Worm (Caenorhabditis elegans): ENCODE results near the gene C06E1.11.

Gene C06E1.11

DNA sequence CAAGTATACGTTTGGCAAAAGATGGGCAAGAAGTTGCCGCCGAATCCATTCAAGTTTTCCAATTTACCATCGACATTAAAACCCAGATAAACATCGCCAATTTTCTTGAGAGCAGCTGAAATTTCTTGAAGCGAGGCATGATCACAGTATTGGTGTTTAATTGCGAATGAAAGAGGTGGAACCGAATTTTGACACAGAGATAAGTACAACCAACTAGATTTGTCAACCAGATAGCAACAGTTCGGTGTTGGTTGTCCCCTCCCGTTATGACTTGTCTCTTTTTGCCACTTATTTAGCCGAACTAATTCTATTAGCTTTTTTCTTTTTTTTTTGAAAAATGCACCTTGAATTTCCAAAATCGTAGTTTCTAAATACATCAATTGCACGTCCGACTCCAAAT is 38.1 kb downstream of the C06E1.11 start:
- TF ChIP-seq F55B11.4 (tag; optimal IDR thresholded peaks at IDR 0.05; ENCODE audit: borderline replicate concordance, insufficient read depth) (no peak), repo-1 (tag; optimal IDR thresholded peaks at IDR 0.05) (no peak), hmg-20 (GFP tag; IDR thresholded peaks at IDR 0.05) (no peak), T07F8.4 (tag; optimal IDR thresholded peaks at IDR 0.05) (no peak), F39B2.1 (GFP tag; IDR thresholded peaks at IDR 0.05) (no peak), let-526 (GFP tag; IDR thresholded peaks at IDR 0.05) (no peak), aptf-3 (GFP tag; IDR thresholded peaks at IDR 0.05) (no peak), ZK185.1 (tag; optimal IDR thresholded peaks at IDR 0.05; ENCODE audit: poor library complexity, severe bottlenecking) (no peak), madf-8 (GFP tag; conservative IDR thresholded peaks at IDR 0.05) (no peak), nfya-2 (GFP tag; IDR thresholded peaks at IDR 0.05) (no peak), dpl-1 (GFP tag; optimal IDR thresholded peaks at IDR 0.05) (no peak), fkh-3 (tag; optimal IDR thresholded peaks at IDR 0.05) (no peak), nhr-120 (GFP tag; IDR thresholded peaks at IDR 0.05) (no peak), snpc-1.3 (tag; optimal IDR thresholded peaks at IDR 0.05; ENCODE audit: insufficient read depth) (no peak), madf-3 (GFP tag; IDR thresholded peaks at IDR 0.05) (no peak), F49E8.2 (tag; optimal IDR thresholded peaks at IDR 0.05; ENCODE audit: insufficient read depth) (no peak)

DNA sequence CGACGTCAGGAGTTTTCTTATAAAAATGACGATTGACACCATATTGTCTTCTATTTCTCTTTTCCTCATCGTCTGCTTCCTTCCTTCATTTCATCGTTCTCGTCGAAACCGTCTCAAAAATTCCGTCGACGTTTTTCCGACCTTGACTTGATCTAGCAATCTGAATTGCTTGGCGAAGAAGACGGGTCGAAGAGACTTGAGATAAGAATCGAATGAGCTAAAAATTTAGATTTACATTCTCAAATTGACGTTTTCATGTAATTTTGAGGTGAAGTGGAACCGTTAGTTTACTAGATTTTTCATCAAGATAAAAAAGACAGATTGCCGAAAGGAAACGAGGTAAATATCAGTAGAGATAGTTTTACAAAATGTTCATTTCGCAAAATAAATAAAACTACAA is 39.0 kb downstream of the C06E1.11 start:
- TF ChIP-seq nhr-179 (tag; optimal IDR thresholded peaks at IDR 0.05), result no peak
- TF ChIP-seq Y53G8AR.9 (GFP tag; conservative IDR thresholded peaks at IDR 0.05), result no peak
- TF ChIP-seq xnd-1 (tag; optimal IDR thresholded peaks at IDR 0.05), result no peak
- TF ChIP-seq hmg-1.2 (GFP tag; IDR thresholded peaks at IDR 0.05), result no peak
- TF ChIP-seq sdz-38 (tag; optimal IDR thresholded peaks at IDR 0.05), result no peak
- TF ChIP-seq tbp1 (GFP tag; optimal IDR thresholded peaks at IDR 0.05), result no peak
- TF ChIP-seq nfya-1 (tag; optimal IDR thresholded peaks at IDR 0.05; ENCODE audit: borderline replicate concordance, insufficient read depth), result no peak
- no peak for TF ChIP-seq madf-8 (GFP tag; conservative IDR thresholded peaks at IDR 0.05)
- no peak for TF ChIP-seq F39B2.1 (GFP tag; IDR thresholded peaks at IDR 0.05)
- no peak for TF ChIP-seq sea-2 (GFP tag; IDR thresholded peaks at IDR 0.05)
- TF ChIP-seq lin-54 (GFP tag; optimal IDR thresholded peaks at IDR 0.05), result no peak
- TF ChIP-seq ztf-22 (GFP tag; optimal IDR thresholded peaks at IDR 0.05), result no peak

DNA sequence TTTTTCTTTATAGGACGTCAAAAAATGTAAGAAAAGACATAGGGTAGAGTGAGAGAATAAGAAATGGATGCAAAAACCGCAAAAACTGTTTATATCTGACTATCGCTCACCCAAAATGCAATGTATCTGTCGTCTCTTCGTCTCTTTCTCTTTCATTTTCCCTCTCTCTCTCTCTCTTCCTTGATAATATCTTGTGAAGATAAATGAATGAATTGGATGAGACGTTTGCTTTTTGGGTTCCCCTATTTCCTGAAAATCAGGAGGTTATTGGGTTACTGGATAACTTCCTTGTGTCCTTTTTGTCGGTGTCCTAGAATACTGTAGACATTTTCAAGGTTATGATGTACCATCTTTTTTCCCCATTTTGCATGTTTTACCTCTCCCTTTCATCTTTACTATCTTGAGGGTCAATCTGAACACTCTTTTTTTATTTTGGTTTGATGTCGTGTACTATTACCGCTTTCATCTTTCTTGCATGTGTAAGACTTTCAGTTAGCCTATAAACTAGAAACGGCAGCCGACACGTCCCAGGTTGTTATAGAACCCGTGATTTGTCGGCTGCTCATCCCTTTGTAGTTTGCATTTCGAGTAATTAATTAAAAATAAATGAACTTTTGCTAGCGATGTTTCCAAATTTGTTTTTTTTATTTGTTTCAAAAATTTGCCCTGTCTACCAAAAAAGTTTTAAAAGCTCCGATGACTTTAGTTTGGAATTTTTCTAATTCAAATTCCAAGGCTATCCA is 41.0 kb downstream of the C06E1.11 start:
- TF ChIP-seq F10E7.11 (tag; optimal IDR thresholded peaks at IDR 0.05), result no peak
- no peak for TF ChIP-seq snpc-4 (GFP tag; optimal IDR thresholded peaks at IDR 0.05)
- peak in 2 of 4 experiments; percentile 61 to 62 for TF ChIP-seq snpc-4 (tag; optimal IDR thresholded peaks at IDR 0.05)

DNA sequence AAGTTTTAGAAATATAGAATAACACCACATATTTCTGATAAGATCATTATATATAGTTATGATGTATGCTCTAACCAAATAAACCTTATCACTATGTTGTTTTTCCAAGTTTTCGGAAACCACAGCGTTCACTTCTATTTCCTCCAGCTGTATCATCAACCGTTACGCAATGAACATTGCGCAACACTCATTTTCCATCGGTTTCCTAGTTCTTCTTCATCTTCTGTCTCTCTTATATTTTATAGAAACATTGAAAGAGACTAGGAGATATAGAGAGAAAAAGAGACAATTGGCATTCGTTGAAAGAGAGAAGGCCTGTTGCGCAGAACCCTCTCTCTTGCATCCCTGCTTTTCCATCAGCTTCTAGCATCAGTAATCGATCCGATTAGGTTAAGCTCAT is 42.2 kb downstream of the C06E1.11 start:
- TF ChIP-seq F22D6.2 (tag; optimal IDR thresholded peaks at IDR 0.05) (no peak), Y79H2A.3 (GFP tag; conservative IDR thresholded peaks at IDR 0.05) (no peak), bed-1 (GFP tag; IDR thresholded peaks at IDR 0.05) (no peak)

DNA sequence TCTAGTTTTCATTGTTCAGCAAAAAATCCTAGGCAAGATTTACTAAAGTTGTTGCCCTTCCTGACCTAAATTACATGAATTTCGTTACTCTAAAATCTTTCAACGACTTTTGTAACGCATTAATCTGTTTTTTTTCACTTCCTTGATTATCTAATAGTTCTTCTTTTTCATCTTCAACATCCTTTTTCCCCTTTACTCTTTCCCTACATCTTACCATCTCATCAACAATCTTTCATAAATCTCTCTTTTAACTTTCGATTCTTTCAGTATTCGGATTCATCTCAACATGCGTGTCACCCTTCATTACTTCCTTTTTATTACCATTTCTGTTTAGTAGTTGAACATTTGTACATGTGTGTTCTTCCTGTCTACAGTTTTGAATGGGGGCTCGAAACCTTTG is 42.6 kb downstream of the C06E1.11 start:
- no peak for TF ChIP-seq ztf-26 (tag; optimal IDR thresholded peaks at IDR 0.05)
- no peak for TF ChIP-seq F23B12.7 (tag; optimal IDR thresholded peaks at IDR 0.05; ENCODE audit: insufficient read depth)
- no peak for TF ChIP-seq dpff-1 (tag; optimal IDR thresholded peaks at IDR 0.05)
- no peak for TF ChIP-seq D2030.7 (GFP tag; IDR thresholded peaks at IDR 0.05)
- TF ChIP-seq egrh-3 (GFP tag; IDR thresholded peaks at IDR 0.05), result no peak
- no peak for TF ChIP-seq hlh-26 (GFP tag; conservative IDR thresholded peaks at IDR 0.05)
- TF ChIP-seq rec-8 (tag; optimal IDR thresholded peaks at IDR 0.05), result no peak
- no peak for TF ChIP-seq efl-1 (GFP tag; optimal IDR thresholded peaks at IDR 0.05)
- TF ChIP-seq hmg-20 (GFP tag; IDR thresholded peaks at IDR 0.05), result no peak
- TF ChIP-seq bed-1 (GFP tag; IDR thresholded peaks at IDR 0.05), result no peak
- no peak for TF ChIP-seq nhr-120 (GFP tag; IDR thresholded peaks at IDR 0.05)
- no peak for TF ChIP-seq unc-130 (GFP tag; optimal IDR thresholded peaks at IDR 0.05)
